Fruit fly (Drosophila melanogaster) whole organism, embryonic: ENCODE data around the gene Sem1.

Experiments
- Atf-2 ChIP-seq: fragments of 200-800 bp; sonication (Bioruptor generic); optimal IDR thresholded peaks from 2 replicates; lab custom pipeline; 2016; ENCODE audit warnings: missing biosample characterization, missing genetic modification characterization
- CG10209 ChIP-seq: fragments of 200-800 bp; sonication (Bioruptor generic); optimal IDR thresholded peaks from 3 replicates; lab custom pipeline; 2017; ENCODE audit warnings: missing biosample characterization, mild to moderate bottlenecking, missing genetic modification characterization, missing genetic modification reagents
- CG10321 ChIP-seq: fragments of 200-800 bp; sonication (Bioruptor generic); IDR thresholded peaks from 2 replicates; pipeline ENCODE4 v1.3.6; 2022; ENCODE audit warnings: missing biosample characterization, missing genetic modification characterization
- CG10565 ChIP-seq: fragments of 200-800 bp; sonication (Bioruptor generic); optimal IDR thresholded peaks from 3 replicates; lab custom pipeline; 2016; ENCODE audit warnings: missing biosample characterization, mild to moderate bottlenecking, missing genetic modification characterization
- CG11695 ChIP-seq: fragments of 200-800 bp; sonication (Bioruptor generic); IDR thresholded peaks from 3 replicates; pipeline ENCODE4 v1.3.6; 2022; ENCODE audit warnings: missing biosample characterization, missing genetic modification characterization
- CG11723 ChIP-seq: fragments of 200-800 bp; sonication (Bioruptor generic); optimal IDR thresholded peaks from 2 replicates; lab custom pipeline; 2017; ENCODE audit warnings: missing biosample characterization, mild to moderate bottlenecking, missing genetic modification characterization
- CG14441 ChIP-seq: fragments of 200-800 bp; sonication (Bioruptor generic); IDR thresholded peaks from 2 replicates; pipeline ENCODE4 v1.3.6; 2022; ENCODE audit warnings: missing biosample characterization, missing genetic modification characterization
- CG14667 ChIP-seq: fragments of 200-800 bp; sonication (Bioruptor generic); IDR thresholded peaks from 2 replicates; pipeline ENCODE4 v1.3.6; 2022; ENCODE audit warnings: missing biosample characterization, missing genetic modification characterization
- CG15011 ChIP-seq: fragments of 200-800 bp; sonication (Bioruptor generic); optimal IDR thresholded peaks from 3 replicates; lab custom pipeline; 2018; ENCODE audit warnings: missing biosample characterization, mild to moderate bottlenecking, missing genetic modification characterization
- CG15514 ChIP-seq: fragments of 200-800 bp; sonication (Bioruptor generic); optimal IDR thresholded peaks from 3 replicates; lab custom pipeline; 2017; ENCODE audit warnings: missing biosample characterization, missing genetic modification characterization, mild to moderate bottlenecking, moderate library complexity, missing genetic modification reagents
- CG16779 ChIP-seq: fragments of 200-800 bp; sonication (Bioruptor generic); IDR thresholded peaks from 2 replicates; pipeline ENCODE4 v1.3.6; 2022; ENCODE audit warnings: missing biosample characterization, missing genetic modification characterization
- CG16863 ChIP-seq: fragments of 200-800 bp; sonication (Bioruptor generic); optimal IDR thresholded peaks from 3 replicates; lab custom pipeline; 2016; ENCODE audit warnings: missing biosample characterization, missing genetic modification characterization
- CG18262 ChIP-seq: fragments of 200-800 bp; optimal IDR thresholded peaks from 3 replicates; lab custom pipeline; 2019; ENCODE audit warnings: missing biosample characterization, mild to moderate bottlenecking, missing genetic modification characterization, moderate library complexity
- CG1832 ChIP-seq: fragments of 200-800 bp; sonication (Bioruptor generic); optimal IDR thresholded peaks from 2 replicates; lab custom pipeline; 2017; ENCODE audit warnings: missing biosample characterization, mild to moderate bottlenecking, missing genetic modification characterization, inconsistent platforms
- CG2202 ChIP-seq: fragments of 200-800 bp; sonication (Bioruptor generic); optimal IDR thresholded peaks from 2 replicates; lab custom pipeline; 2018; ENCODE audit warnings: missing biosample characterization, mild to moderate bottlenecking, missing genetic modification characterization
- CG3065 ChIP-seq: fragments of 200-800 bp; sonication (Bioruptor generic); optimal IDR thresholded peaks from 2 replicates; lab custom pipeline; 2016; ENCODE audit warnings: missing biosample characterization, missing genetic modification characterization
- CG31365 ChIP-seq: fragments of 200-800 bp; sonication (Bioruptor generic); optimal IDR thresholded peaks from 2 replicates; lab custom pipeline; 2018; ENCODE audit warnings: missing biosample characterization, mild to moderate bottlenecking, missing genetic modification characterization
- CG31441 ChIP-seq: fragments of 200-800 bp; sonication (Bioruptor generic); IDR thresholded peaks from 2 replicates; pipeline ENCODE4 v1.3.6; 2022; ENCODE audit warnings: missing biosample characterization, missing genetic modification characterization
- CG32772 ChIP-seq: fragments of 200-800 bp; sonication (Bioruptor generic); IDR thresholded peaks from 2 replicates; pipeline ENCODE4 v1.3.6; 2022; ENCODE audit warnings: missing biosample characterization, missing genetic modification characterization
- CG5953 ChIP-seq: fragments of 200-800 bp; sonication (Bioruptor generic); IDR thresholded peaks from 2 replicates; pipeline ENCODE4 v1.3.6; 2022; ENCODE audit warnings: missing biosample characterization, missing genetic modification characterization
- CG6272 ChIP-seq: fragments of 200-800 bp; sonication (Bioruptor generic); IDR thresholded peaks from 2 replicates; pipeline ENCODE4 v1.3.6; 2022; ENCODE audit warnings: missing biosample characterization, missing genetic modification characterization
- CG6765 ChIP-seq: fragments of 200-800 bp; sonication (Bioruptor generic); optimal IDR thresholded peaks from 3 replicates; lab custom pipeline; 2017; ENCODE audit warnings: missing biosample characterization, mild to moderate bottlenecking, missing genetic modification characterization
- CG6854 ChIP-seq: fragments of 200-800 bp; sonication (Bioruptor generic); optimal IDR thresholded peaks from 3 replicates; lab custom pipeline; 2017; ENCODE audit warnings: missing biosample characterization, mild to moderate bottlenecking, missing genetic modification characterization
- CG7357 ChIP-seq: fragments of 200-800 bp; sonication (Bioruptor generic); IDR thresholded peaks from 3 replicates; pipeline ENCODE4 v1.3.6; 2022; ENCODE audit warnings: missing biosample characterization, missing genetic modification characterization
- CG7745 ChIP-seq: fragments of 200-800 bp; sonication (Bioruptor generic); optimal IDR thresholded peaks from 2 replicates; lab custom pipeline; 2018; ENCODE audit warnings: missing biosample characterization, mild to moderate bottlenecking, missing genetic modification characterization, moderate library complexity
- CG8388 ChIP-seq: fragments of 200-800 bp; sonication (Bioruptor generic); optimal IDR thresholded peaks from 2 replicates; lab custom pipeline; 2019; ENCODE audit warnings: missing biosample characterization, mild to moderate bottlenecking, missing genetic modification characterization, moderate library complexity
- CG9437 ChIP-seq: fragments of 200-800 bp; sonication (Bioruptor generic); optimal IDR thresholded peaks from 2 replicates; lab custom pipeline; 2018; ENCODE audit warnings: missing biosample characterization, mild to moderate bottlenecking, missing genetic modification characterization
- CG9932 ChIP-seq: fragments of 200-800 bp; sonication (Bioruptor generic); IDR thresholded peaks from 2 replicates; pipeline ENCODE4 v1.3.6; 2022; ENCODE audit warnings: missing biosample characterization, missing genetic modification characterization
- Camta ChIP-seq: fragments of 200-800 bp; sonication (Bioruptor generic); optimal IDR thresholded peaks from 2 replicates; lab custom pipeline; 2016; ENCODE audit warnings: missing biosample characterization, missing genetic modification characterization
- D19A ChIP-seq: fragments of 200-800 bp; optimal IDR thresholded peaks from 3 replicates; lab custom pipeline; 2019; ENCODE audit warnings: missing biosample characterization, mild to moderate bottlenecking, missing genetic modification characterization, moderate library complexity
- Doc2 ChIP-seq: fragments of 200-800 bp; sonication (Bioruptor generic); IDR thresholded peaks from 2 replicates; pipeline ENCODE4 v1.3.6; 2022; ENCODE audit warnings: missing biosample characterization, missing genetic modification characterization
- Hmr ChIP-seq: fragments of 200-800 bp; sonication (Bioruptor generic); optimal IDR thresholded peaks from 3 replicates; lab custom pipeline; 2017; ENCODE audit warnings: mild to moderate bottlenecking, missing biosample characterization, missing genetic modification reagents, missing genetic modification characterization
- Kr ChIP-seq: fragments of 200-800 bp; sonication (Bioruptor generic); optimal IDR thresholded peaks from 2 replicates; lab custom pipeline; 2017; ENCODE audit warnings: missing biosample characterization, mild to moderate bottlenecking, missing genetic modification characterization
- Lpt ChIP-seq: fragments of >200 bp; optimal IDR thresholded peaks from 2 replicates; lab custom pipeline; 2018; ENCODE audit warnings: missing biosample characterization, missing genetic modification characterization
- NFAT ChIP-seq: fragments of 200-800 bp; sonication (Bioruptor generic); IDR thresholded peaks from 2 replicates; pipeline ENCODE4 v1.3.6; 2022; ENCODE audit warnings: missing biosample characterization, missing genetic modification characterization
- Pdp1 ChIP-seq, 2 experiments: fragments of 200-800 bp; sonication (Bioruptor generic); optimal IDR thresholded peaks; 3 replicates each; lab custom pipeline; 2016; ENCODE audit warnings: missing biosample characterization in 2 of 2, missing genetic modification characterization in 2 of 2, mild to moderate bottlenecking in 1 of 2, moderate library complexity in 1 of 2
- Ravus ChIP-seq: fragments of 200-800 bp; sonication (Bioruptor generic); IDR thresholded peaks from 2 replicates; pipeline ENCODE4 v1.3.6; 2022; ENCODE audit warnings: missing biosample characterization, missing genetic modification characterization
- Spps ChIP-seq: fragments of 200-800 bp; sonication (Bioruptor generic); optimal IDR thresholded peaks from 2 replicates; lab custom pipeline; 2018; ENCODE audit warnings: missing biosample characterization, mild to moderate bottlenecking, missing genetic modification characterization
- Stat92E ChIP-seq, 3 experiments: fragments of >200 bp in 2 of 3; fragments of 200-800 bp in 1 of 3; sonication (Bioruptor generic) in 1 of 3; optimal IDR thresholded peaks; 2 replicates each; lab custom pipeline; 2017 to 2019; ENCODE audit warnings: missing biosample characterization in 3 of 3, missing genetic modification characterization in 3 of 3, mild to moderate bottlenecking in 1 of 3, moderate library complexity in 1 of 3
- amos ChIP-seq: fragments of 200-800 bp; sonication (Bioruptor generic); IDR thresholded peaks from 2 replicates; pipeline ENCODE4 v1.3.6; 2022; ENCODE audit warnings: missing biosample characterization, missing genetic modification characterization; ENCODE audit not compliant: partially characterized antibody
- ash1 ChIP-seq: fragments of 200-800 bp; sonication (Bioruptor generic); optimal IDR thresholded peaks from 2 replicates; lab custom pipeline; 2018; ENCODE audit warnings: missing biosample characterization, mild to moderate bottlenecking, missing genetic modification characterization
- bowl ChIP-seq: fragments of 200-800 bp; sonication (Bioruptor generic); IDR thresholded peaks from 2 replicates; pipeline ENCODE4 v1.3.6; 2022; ENCODE audit warnings: missing biosample characterization, missing genetic modification characterization
- bsh ChIP-seq, 2 experiments: fragments of 200-800 bp; sonication (Bioruptor generic); optimal IDR thresholded peaks; 2 replicates each; lab custom pipeline; 2017 to 2018; ENCODE audit warnings: mild to moderate bottlenecking in 2 of 2, missing biosample characterization in 2 of 2, missing genetic modification characterization in 2 of 2, moderate library complexity in 1 of 2
- crol ChIP-seq: fragments of 200-800 bp; sonication (Bioruptor generic); IDR thresholded peaks from 2 replicates; pipeline ENCODE4 v1.3.6; 2022; ENCODE audit warnings: missing biosample characterization, missing genetic modification characterization
- dysf ChIP-seq: fragments of 200-800 bp; sonication (Bioruptor generic); IDR thresholded peaks from 3 replicates; pipeline ENCODE4 v1.3.6; 2022; ENCODE audit warnings: missing biosample characterization, missing genetic modification characterization
- lilli ChIP-seq: fragments of 200-800 bp; sonication (Bioruptor generic); optimal IDR thresholded peaks from 3 replicates; lab custom pipeline; 2016; ENCODE audit warnings: missing biosample characterization, missing genetic modification characterization
- lmd ChIP-seq: fragments of 200-800 bp; sonication (Bioruptor generic); IDR thresholded peaks from 2 replicates; pipeline ENCODE4 v1.3.6; 2022; ENCODE audit warnings: missing biosample characterization, missing genetic modification characterization
- maf-S ChIP-seq: fragments of 200-800 bp; sonication (Bioruptor generic); optimal IDR thresholded peaks from 2 replicates; lab custom pipeline; 2016; ENCODE audit warnings: missing biosample characterization, missing genetic modification characterization
- nerfin-1 ChIP-seq: fragments of 200-800 bp; sonication (Bioruptor generic); optimal IDR thresholded peaks from 3 replicates; lab custom pipeline; 2019; ENCODE audit warnings: missing biosample characterization, mild to moderate bottlenecking, missing genetic modification characterization, moderate library complexity
- shn ChIP-seq: fragments of 200-800 bp; sonication (Bioruptor generic); optimal IDR thresholded peaks from 3 replicates; lab custom pipeline; 2016; ENCODE audit warnings: missing biosample characterization, missing genetic modification characterization
- wdn ChIP-seq: fragments of 200-800 bp; sonication (Bioruptor generic); IDR thresholded peaks from 2 replicates; pipeline ENCODE4 v1.3.6; 2022; ENCODE audit warnings: missing biosample characterization, missing genetic modification characterization
- zen ChIP-seq: fragments of 200-800 bp; sonication (Bioruptor generic); optimal IDR thresholded peaks from 3 replicates; lab custom pipeline; 2018; ENCODE audit warnings: missing biosample characterization, mild to moderate bottlenecking, missing genetic modification characterization, moderate library complexity

The Sem1 gene

DNA sequence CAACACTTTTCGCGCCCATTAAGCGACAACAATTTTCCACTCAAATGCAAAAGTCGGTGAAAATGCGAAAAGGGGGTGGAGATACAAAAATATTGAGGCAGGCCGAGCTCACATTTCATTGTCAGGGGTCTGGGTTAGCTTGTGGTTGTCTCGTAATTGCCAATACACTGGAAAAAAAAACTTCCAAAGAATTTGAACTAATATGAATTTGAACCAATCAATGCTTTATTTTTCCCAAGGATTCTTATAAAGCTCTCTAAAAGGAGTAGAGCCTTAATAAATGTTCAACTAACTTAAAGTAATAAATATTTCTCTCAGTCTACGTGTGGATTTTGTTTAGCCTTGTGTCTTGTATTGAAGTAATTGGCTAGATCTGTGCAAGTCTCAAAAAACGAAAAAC, 9.2 kb downstream of the Sem1 start (continued):
- TF ChIP-seq NFAT (GFP tag; lab: Robert Waterston, UW), result no peak
- TF ChIP-seq CG5953, result no peak
- TF ChIP-seq Pdp1 (GFP tag; optimal IDR thresholded peaks at IDR 0.05; lab: Kevin White, UChicago), result peak; percentile 24 to 33
- TF ChIP-seq crol, result no peak
- TF ChIP-seq bsh (GFP tag; optimal IDR thresholded peaks at IDR 0.05; lab: Kevin White, UChicago), result peak in 1 of 2 experiments; percentile 38
- TF ChIP-seq CG6854 (GFP tag; lab: Kevin White, UChicago), result no peak
- TF ChIP-seq Spps, result no peak
- no peak for TF ChIP-seq Kr (GFP tag; lab: Kevin White, UChicago)
- TF ChIP-seq CG16779 (GFP tag; lab: Robert Waterston, UW), result no peak
- no peak for TF ChIP-seq amos
- peak; percentile 11 for TF ChIP-seq lilli (GFP tag; lab: Kevin White, UChicago)
- peak; percentile 8 for TF ChIP-seq zen
- TF ChIP-seq wdn (GFP tag; lab: Robert Waterston, UW), result no peak
- 0 out of 2 replicates have a peak, but pooled peaks have one; percentile 23 for TF ChIP-seq CG31441
- no peak for TF ChIP-seq Camta (GFP tag; lab: Kevin White, UChicago)
- TF ChIP-seq Stat92E (GFP tag; optimal IDR thresholded peaks at IDR 0.05; lab: Kevin White, UChicago), result no peak
- no peak for TF ChIP-seq CG6272 (GFP tag; lab: Robert Waterston, UW)
- no peak for TF ChIP-seq shn (GFP tag; lab: Kevin White, UChicago)
- no peak for TF ChIP-seq CG14667 (GFP tag; lab: Robert Waterston, UW)
- TF ChIP-seq CG15514, result no peak
- TF ChIP-seq CG10321 (GFP tag; lab: Robert Waterston, UW), result no peak
- no peak for TF ChIP-seq Lpt (GFP tag; lab: Kevin White, UChicago)
- no peak for TF ChIP-seq CG1832 (GFP tag; lab: Kevin White, UChicago)
- TF ChIP-seq Atf-2 (GFP tag; lab: Kevin White, UChicago), result no peak
- TF ChIP-seq CG9437, result no peak
- TF ChIP-seq CG8388 (GFP tag; lab: Kevin White, UChicago), result peak; percentile 24
- TF ChIP-seq Ravus (GFP tag; lab: Robert Waterston, UW), result no peak
- no peak for TF ChIP-seq CG7357 (GFP tag; lab: Robert Waterston, UW)
- no peak for TF ChIP-seq dysf (GFP tag; lab: Robert Waterston, UW)
- no peak; the same call in 1 of the 2 replicates for TF ChIP-seq Doc2 (GFP tag; lab: Robert Waterston, UW)
- no peak for TF ChIP-seq CG6765 (GFP tag; lab: Kevin White, UChicago)
- TF ChIP-seq bowl (GFP tag; lab: Robert Waterston, UW), result no peak
- no peak for TF ChIP-seq maf-S (GFP tag; lab: Kevin White, UChicago)
- no peak for TF ChIP-seq CG10209 (GFP tag; lab: Kevin White, UChicago)
- TF ChIP-seq CG2202 (tag; lab: Kevin White, UChicago), result no peak
- TF ChIP-seq CG31365, result no peak
- no peak for TF ChIP-seq CG15011 (GFP tag; lab: Kevin White, UChicago)
- no peak for TF ChIP-seq CG11723 (GFP tag; lab: Kevin White, UChicago)
- no peak for TF ChIP-seq CG11695
- no peak for TF ChIP-seq D19A (tag; lab: Kevin White, UChicago)
- no peak for TF ChIP-seq CG10565 (GFP tag; lab: Kevin White, UChicago)
- peak; percentile 25 for TF ChIP-seq Hmr (GFP tag; lab: Kevin White, UChicago)
- TF ChIP-seq nerfin-1, result no peak
- TF ChIP-seq CG9932 (GFP tag; lab: Robert Waterston, UW), result no peak
- TF ChIP-seq CG16863 (GFP tag; lab: Kevin White, UChicago), result no peak
- TF ChIP-seq CG7745 (tag; lab: Kevin White, UChicago), result no peak
- no peak for TF ChIP-seq ash1
- no peak for TF ChIP-seq CG3065
- TF ChIP-seq lmd (GFP tag; lab: Robert Waterston, UW), result peak; percentile 36; the same call in 1 of the 2 replicates
- no peak for TF ChIP-seq CG32772 (GFP tag; lab: Robert Waterston, UW)
- TF ChIP-seq CG18262 (tag; lab: Kevin White, UChicago), result peak; percentile 27
- TF ChIP-seq CG14441, result no peak
